Fruit fly (Drosophila melanogaster) whole organism, embryonic: Measurements from ENCODE around the gene CG15865.

Experiments used
- BEAF-32 ChIP-seq: fragments of 200-800 bp; sonication (Bioruptor generic); optimal IDR thresholded peaks from 3 replicates; lab custom pipeline; 2017; ENCODE audit warnings: missing biosample characterization, missing genetic modification characterization, mild to moderate bottlenecking, moderate library complexity, missing genetic modification reagents
- C15 ChIP-seq: fragments of 200-800 bp; sonication (Bioruptor generic); IDR thresholded peaks from 3 replicates; pipeline ENCODE4 v1.3.6; 2022; ENCODE audit warnings: missing biosample characterization, missing genetic modification characterization
- CG10565 ChIP-seq: fragments of 200-800 bp; sonication (Bioruptor generic); optimal IDR thresholded peaks from 3 replicates; lab custom pipeline; 2016; ENCODE audit warnings: missing biosample characterization, mild to moderate bottlenecking, missing genetic modification characterization
- CG12299 ChIP-seq: fragments of 200-800 bp; sonication (Bioruptor generic); optimal IDR thresholded peaks from 2 replicates; lab custom pipeline; 2018; ENCODE audit warnings: missing biosample characterization, mild to moderate bottlenecking, missing genetic modification characterization
- CG12942 ChIP-seq: fragments of 200-800 bp; sonication (Bioruptor generic); optimal IDR thresholded peaks from 3 replicates; lab custom pipeline; 2016; ENCODE audit warnings: missing biosample characterization, missing genetic modification characterization
- CG14014 ChIP-seq: fragments of 200-800 bp; sonication (Bioruptor generic); IDR thresholded peaks from 2 replicates; pipeline ENCODE4 v1.3.6; 2022; ENCODE audit warnings: missing biosample characterization, missing genetic modification characterization
- CG2678 ChIP-seq: fragments of 200-800 bp; sonication (Bioruptor generic); optimal IDR thresholded peaks from 3 replicates; lab custom pipeline; 2019; ENCODE audit warnings: missing biosample characterization, mild to moderate bottlenecking, missing genetic modification characterization, moderate library complexity
- CG30403 ChIP-seq: fragments of 200-800 bp; sonication (Bioruptor generic); optimal IDR thresholded peaks from 3 replicates; lab custom pipeline; 2016; ENCODE audit warnings: missing biosample characterization, missing genetic modification characterization
- CG3163 ChIP-seq: fragments of 200-800 bp; sonication (Bioruptor generic); optimal IDR thresholded peaks from 3 replicates; lab custom pipeline; 2016; ENCODE audit warnings: missing biosample characterization, missing genetic modification characterization
- CG34422 ChIP-seq: fragments of 200-800 bp; sonication (Bioruptor generic); IDR thresholded peaks from 3 replicates; pipeline ENCODE4 v1.3.6; 2022; ENCODE audit warnings: missing biosample characterization, missing genetic modification characterization
- CG6654 ChIP-seq: fragments of 200-800 bp; sonication (Bioruptor generic); optimal IDR thresholded peaks from 2 replicates; lab custom pipeline; 2017; ENCODE audit warnings: missing biosample characterization, mild to moderate bottlenecking, missing genetic modification characterization
- CG7745 ChIP-seq: fragments of 200-800 bp; sonication (Bioruptor generic); optimal IDR thresholded peaks from 2 replicates; lab custom pipeline; 2018; ENCODE audit warnings: missing biosample characterization, mild to moderate bottlenecking, missing genetic modification characterization, moderate library complexity
- CG7839 ChIP-seq: fragments of 200-800 bp; sonication (Bioruptor generic); optimal IDR thresholded peaks from 3 replicates; lab custom pipeline; 2018; ENCODE audit warnings: missing biosample characterization, mild to moderate bottlenecking, missing genetic modification characterization, moderate library complexity
- CG8944 ChIP-seq: fragments of 200-800 bp; sonication (Bioruptor generic); optimal IDR thresholded peaks from 3 replicates; lab custom pipeline; 2016; ENCODE audit warnings: missing biosample characterization, missing genetic modification characterization
- CHES-1-like ChIP-seq: fragments of 200-800 bp; sonication (Bioruptor generic); optimal IDR thresholded peaks from 2 replicates; lab custom pipeline; 2016; ENCODE audit warnings: missing biosample characterization, missing genetic modification characterization
- Chrac-16 ChIP-seq: fragments of 200-800 bp; sonication (Bioruptor generic); optimal IDR thresholded peaks from 3 replicates; lab custom pipeline; 2016; ENCODE audit warnings: missing biosample characterization, missing genetic modification characterization
- Doc3 ChIP-seq: fragments of 200-800 bp; sonication (Bioruptor generic); IDR thresholded peaks from 3 replicates; pipeline ENCODE4 v1.3.6; 2022; ENCODE audit warnings: missing biosample characterization, missing genetic modification characterization; ENCODE audit not compliant: partially characterized antibody
- H15 ChIP-seq: fragments of 200-800 bp; sonication (Bioruptor generic); IDR thresholded peaks from 3 replicates; pipeline ENCODE4 v1.3.6; 2022; ENCODE audit warnings: missing biosample characterization, missing genetic modification characterization
- HmgZ ChIP-seq: fragments of 200-800 bp; sonication (Bioruptor generic); optimal IDR thresholded peaks from 2 replicates; lab custom pipeline; 2018; ENCODE audit warnings: missing biosample characterization, mild to moderate bottlenecking, missing genetic modification characterization
- Kr ChIP-seq: fragments of 200-800 bp; sonication (Bioruptor generic); optimal IDR thresholded peaks from 2 replicates; lab custom pipeline; 2017; ENCODE audit warnings: missing biosample characterization, mild to moderate bottlenecking, missing genetic modification characterization
- Max ChIP-seq: fragments of 200-800 bp; sonication (Bioruptor generic); optimal IDR thresholded peaks from 2 replicates; lab custom pipeline; 2016; ENCODE audit warnings: missing biosample characterization, mild to moderate bottlenecking, missing genetic modification characterization
- NFAT ChIP-seq: fragments of 200-800 bp; sonication (Bioruptor generic); IDR thresholded peaks from 2 replicates; pipeline ENCODE4 v1.3.6; 2022; ENCODE audit warnings: missing biosample characterization, missing genetic modification characterization
- Neu2 ChIP-seq: fragments of 200-800 bp; sonication (Bioruptor generic); optimal IDR thresholded peaks from 3 replicates; lab custom pipeline; 2016; ENCODE audit warnings: missing biosample characterization, missing genetic modification characterization, borderline replicate concordance
- Pdp1 ChIP-seq, 2 experiments: fragments of 200-800 bp; sonication (Bioruptor generic); optimal IDR thresholded peaks; 3 replicates each; lab custom pipeline; 2016; ENCODE audit warnings: missing biosample characterization in 2 of 2, missing genetic modification characterization in 2 of 2, mild to moderate bottlenecking in 1 of 2, moderate library complexity in 1 of 2
- Rx ChIP-seq: fragments of 200-800 bp; sonication (Bioruptor generic); IDR thresholded peaks from 2 replicates; pipeline ENCODE4 v1.3.6; 2022; ENCODE audit warnings: missing biosample characterization, missing genetic modification characterization
- bab2 ChIP-seq: fragments of 200-800 bp; sonication (Bioruptor generic); optimal IDR thresholded peaks from 2 replicates; lab custom pipeline; 2016; ENCODE audit warnings: missing biosample characterization, missing genetic modification characterization
- bigmax ChIP-seq: fragments of 200-800 bp; sonication (Bioruptor generic); optimal IDR thresholded peaks from 2 replicates; lab custom pipeline; 2018; ENCODE audit warnings: missing biosample characterization, mild to moderate bottlenecking, missing genetic modification characterization
- bowl ChIP-seq: fragments of 200-800 bp; sonication (Bioruptor generic); IDR thresholded peaks from 2 replicates; pipeline ENCODE4 v1.3.6; 2022; ENCODE audit warnings: missing biosample characterization, missing genetic modification characterization
- bsh ChIP-seq, 2 experiments: fragments of 200-800 bp; sonication (Bioruptor generic); optimal IDR thresholded peaks; 2 replicates each; lab custom pipeline; 2017 to 2018; ENCODE audit warnings: mild to moderate bottlenecking in 2 of 2, missing biosample characterization in 2 of 2, missing genetic modification characterization in 2 of 2, moderate library complexity in 1 of 2
- cad ChIP-seq: fragments of >200 bp; optimal IDR thresholded peaks from 2 replicates; lab custom pipeline; 2017; ENCODE audit warnings: missing biosample characterization, missing genetic modification characterization
- ci ChIP-seq: fragments of 200-800 bp; sonication (Bioruptor generic); IDR thresholded peaks from 3 replicates; pipeline ENCODE4 v1.3.6; 2022; ENCODE audit warnings: missing biosample characterization, missing genetic modification characterization
- fru ChIP-seq: fragments of >200 bp; optimal IDR thresholded peaks from 2 replicates; lab custom pipeline; 2017
- gem ChIP-seq: fragments of 200-800 bp; sonication (Bioruptor generic); optimal IDR thresholded peaks from 2 replicates; lab custom pipeline; 2019; ENCODE audit warnings: missing biosample characterization, mild to moderate bottlenecking, missing genetic modification characterization, moderate library complexity
- inv ChIP-seq: fragments of 200-800 bp; sonication (Bioruptor generic); IDR thresholded peaks from 2 replicates; pipeline ENCODE4 v1.3.6; 2022; ENCODE audit warnings: missing biosample characterization, missing genetic modification characterization; ENCODE audit not compliant: partially characterized antibody
- klu ChIP-seq: fragments of 200-800 bp; sonication (Bioruptor generic); IDR thresholded peaks from 2 replicates; pipeline ENCODE4 v1.3.6; 2022; ENCODE audit warnings: missing biosample characterization, missing genetic modification characterization
- kni ChIP-seq: fragments of 200-800 bp; sonication (Bioruptor generic); optimal IDR thresholded peaks from 3 replicates; lab custom pipeline; 2017; ENCODE audit warnings: mild to moderate bottlenecking, missing biosample characterization, missing genetic modification reagents, missing genetic modification characterization
- lab ChIP-seq: fragments of 200-800 bp; sonication (Bioruptor generic); optimal IDR thresholded peaks from 3 replicates; lab custom pipeline; 2017; ENCODE audit warnings: missing biosample characterization, missing genetic modification characterization, mild to moderate bottlenecking, moderate library complexity, missing genetic modification reagents
- lilli ChIP-seq: fragments of 200-800 bp; sonication (Bioruptor generic); optimal IDR thresholded peaks from 3 replicates; lab custom pipeline; 2016; ENCODE audit warnings: missing biosample characterization, missing genetic modification characterization
- nmo ChIP-seq: fragments of 200-800 bp; sonication (Bioruptor generic); optimal IDR thresholded peaks from 2 replicates; lab custom pipeline; 2018; ENCODE audit warnings: missing biosample characterization, mild to moderate bottlenecking, missing genetic modification characterization, moderate library complexity
- psq ChIP-seq: fragments of 200-800 bp; sonication (Bioruptor generic); optimal IDR thresholded peaks from 2 replicates; lab custom pipeline; 2017; ENCODE audit warnings: missing biosample characterization, missing genetic modification characterization
- ranshi ChIP-seq: fragments of 200-800 bp; sonication (Bioruptor generic); IDR thresholded peaks from 2 replicates; pipeline ENCODE4 v1.3.6; 2022; ENCODE audit warnings: missing biosample characterization, missing genetic modification characterization
- rib ChIP-seq: fragments of 200-800 bp; sonication (Bioruptor generic); IDR thresholded peaks from 2 replicates; pipeline ENCODE4 v1.3.6; 2022; ENCODE audit warnings: missing biosample characterization, missing genetic modification characterization
- sc ChIP-seq, 3 experiments: fragments of >200 bp in 2 of 3; fragments of 200-800 bp in 1 of 3; sonication (Bioruptor generic) in 1 of 3; optimal IDR thresholded peaks; 2 replicates in 2 of 3; 3 replicates in 1 of 3; lab custom pipeline; 2017; ENCODE audit warnings: mild to moderate bottlenecking in 1 of 3, missing biosample characterization in 1 of 3, missing genetic modification characterization in 1 of 3, missing genetic modification reagents in 1 of 3
- slp2 ChIP-seq: fragments of 200-800 bp; sonication (Bioruptor generic); optimal IDR thresholded peaks from 2 replicates; lab custom pipeline; 2016; ENCODE audit warnings: missing biosample characterization, missing genetic modification characterization
- sob ChIP-seq: fragments of 200-800 bp; sonication (Bioruptor generic); IDR thresholded peaks from 2 replicates; pipeline ENCODE4 v1.3.6; 2022; ENCODE audit warnings: missing biosample characterization, missing genetic modification characterization
- ssp ChIP-seq: fragments of 200-800 bp; sonication (Bioruptor generic); IDR thresholded peaks from 2 replicates; pipeline ENCODE4 v1.3.6; 2022; ENCODE audit warnings: missing biosample characterization, missing genetic modification characterization
- usp ChIP-seq: fragments of >200 bp; optimal IDR thresholded peaks from 2 replicates; lab custom pipeline; 2017; ENCODE audit warnings: missing biosample characterization, missing genetic modification characterization
- wdn ChIP-seq: fragments of 200-800 bp; sonication (Bioruptor generic); IDR thresholded peaks from 2 replicates; pipeline ENCODE4 v1.3.6; 2022; ENCODE audit warnings: missing biosample characterization, missing genetic modification characterization
- wor ChIP-seq: fragments of 200-800 bp; sonication (Bioruptor generic); IDR thresholded peaks from 2 replicates; pipeline ENCODE4 v1.3.6; 2022; ENCODE audit warnings: missing biosample characterization, missing genetic modification characterization

Gene CG15865

dm6 chrX:16640260-16641100, 23.8 kb downstream of the CG15865 start, which contains the start of the genes SNRPG and mthl1 (continued):
- peak; percentile 99 for TF ChIP-seq ssp (GFP tag; lab: Robert Waterston, UW)
- no peak for TF ChIP-seq CG7745 (tag; lab: Kevin White, UChicago)
- peak; percentile 77 for TF ChIP-seq C15 (GFP tag; lab: Robert Waterston, UW)
- peak; percentile 81 for TF ChIP-seq lab (GFP tag; lab: Kevin White, UChicago)
- TF ChIP-seq CG34422: peak; percentile 96
- peak; percentile 72 for TF ChIP-seq CG8944
- peak; percentile 24 for TF ChIP-seq CG6654
- no peak for TF ChIP-seq Kr (GFP tag; lab: Kevin White, UChicago)
- peak; percentile 43 for TF ChIP-seq CG3163 (GFP tag; lab: Kevin White, UChicago)
- TF ChIP-seq psq (GFP tag; lab: Kevin White, UChicago): peak; percentile 23
- TF ChIP-seq klu: peak; percentile 89
- peak; percentile 57 for TF ChIP-seq nmo (GFP tag; lab: Kevin White, UChicago)
- TF ChIP-seq wdn: peak; percentile 90
- no peak for TF ChIP-seq bigmax
- peak; percentile 55 for TF ChIP-seq lilli
- peak; percentile 91 for TF ChIP-seq H15 (GFP tag; lab: Robert Waterston, UW)
- TF ChIP-seq cad (GFP tag; lab: Kevin White, UChicago): no peak
- peak; percentile 16 for TF ChIP-seq Max (GFP tag; lab: Kevin White, UChicago)
- no peak for TF ChIP-seq CG10565
- peak; percentile 85 for TF ChIP-seq CG7839 (tag; lab: Kevin White, UChicago)
- TF ChIP-seq kni: no peak
- TF ChIP-seq CG12942 (GFP tag; lab: Kevin White, UChicago): peak; percentile 73
- peak; percentile 89 for TF ChIP-seq sob (GFP tag; lab: Robert Waterston, UW)
- TF ChIP-seq CG2678: peak; percentile 78
- peak; percentile 83 for TF ChIP-seq ci (GFP tag; lab: Robert Waterston, UW)
- TF ChIP-seq NFAT (GFP tag; lab: Robert Waterston, UW): peak; percentile 96
- TF ChIP-seq Pdp1 (GFP tag; optimal IDR thresholded peaks at IDR 0.05; lab: Kevin White, UChicago): peak; percentile 70 to 80
- TF ChIP-seq Doc3 (GFP tag; lab: Robert Waterston, UW): peak; percentile 56
- TF ChIP-seq Neu2 (GFP tag; lab: Kevin White, UChicago): no peak
- peak; percentile 87 for TF ChIP-seq Chrac-16
- peak; percentile 91 for TF ChIP-seq rib
- TF ChIP-seq CHES-1-like: peak; percentile 58
- TF ChIP-seq usp (GFP tag; lab: Kevin White, UChicago): no peak
- TF ChIP-seq gem (tag; lab: Kevin White, UChicago): peak; percentile 87
- TF ChIP-seq ranshi (GFP tag; lab: Robert Waterston, UW): peak; percentile 94
- peak in 1 of 2 experiments; percentile 64 for TF ChIP-seq bsh (GFP tag; optimal IDR thresholded peaks at IDR 0.05; lab: Kevin White, UChicago)
- TF ChIP-seq BEAF-32 (GFP tag; lab: Kevin White, UChicago): peak; percentile 83
- peak; percentile 82 for TF ChIP-seq bab2 (GFP tag; lab: Kevin White, UChicago)
- TF ChIP-seq slp2 (GFP tag; lab: Kevin White, UChicago): peak; percentile 1
- TF ChIP-seq CG30403 (GFP tag; lab: Kevin White, UChicago): peak; percentile 86
- peak; percentile 2 for TF ChIP-seq CG12299 (tag; lab: Kevin White, UChicago)
- peak; percentile 72; the same call in 1 of the 2 replicates for TF ChIP-seq bowl (GFP tag; lab: Robert Waterston, UW)
- TF ChIP-seq sc (optimal IDR thresholded peaks at IDR 0.05; lab: Kevin White, UChicago): no peak
- peak; percentile 25 for TF ChIP-seq sc (GFP tag; optimal IDR thresholded peaks at IDR 0.05; lab: Kevin White, UChicago)
- TF ChIP-seq HmgZ (tag; lab: Kevin White, UChicago): peak; percentile 37
- peak; percentile 86 for TF ChIP-seq wor (GFP tag; lab: Robert Waterston, UW)
- no peak for TF ChIP-seq fru (lab: Kevin White, UChicago)
- peak; percentile 74 for TF ChIP-seq inv (GFP tag; lab: Robert Waterston, UW)
- TF ChIP-seq CG14014: peak; percentile 94
- peak; percentile 91 for TF ChIP-seq Rx (GFP tag; lab: Robert Waterston, UW)
